Worm (Caenorhabditis elegans): ENCODE results near the gene srh-250.

ce11 chrII:3829623-3830022, 48.8 kb upstream of the srh-250 start:
- TF ChIP-seq flt-1 (GFP tag; IDR thresholded peaks at IDR 0.05) (no peak), ets-7 (tag; optimal IDR thresholded peaks at IDR 0.05) (no peak), ama-1 (optimal IDR thresholded peaks at IDR 0.05) (no peak), ceh-13 (GFP tag; optimal IDR thresholded peaks at IDR 0.05) (no peak)

All from whole organism, early embryonic.